Worm (Caenorhabditis elegans) whole organism, L4 larva: ENCODE results near the gene gcy-18.
A peak's percentile ranks its signal among the peaks of the same experiment; 100 is the strongest.

Experiments used
- T20F7.1 ChIP-seq: fragments of 200-800 bp; sonication (Bioruptor generic); optimal IDR thresholded peaks from 2 replicates; lab custom pipeline; 2018; ENCODE audit warnings: mild to moderate bottlenecking, missing genetic modification characterization, missing compliant biosample characterization
- Y105C5A.15 ChIP-seq: fragments of 200-800 bp; sonication (Bioruptor generic); IDR thresholded peaks from 2 replicates; pipeline ENCODE4 v1.3.6; 2022; ENCODE audit warnings: missing genetic modification characterization, missing compliant biosample characterization
- ZK337.2 ChIP-seq: fragments of 200-800 bp; sonication (Bioruptor generic); IDR thresholded peaks from 2 replicates; pipeline ENCODE4 v1.3.6; 2022; ENCODE audit warnings: missing genetic modification reagents, missing genetic modification characterization, missing compliant biosample characterization
- aha-1 ChIP-seq: fragments of 150-350 bp; peaks from one replicate; lab custom pipeline; 2014; ENCODE audit warnings: missing biosample characterization, missing genetic modification characterization
- aly-2 ChIP-seq: sonication (generic microtip); optimal IDR thresholded peaks from 2 replicates; lab custom pipeline; 2018; ENCODE audit warnings: missing biosample characterization, missing genetic modification characterization
- ama-1 ChIP-seq: fragments of 150-350 bp; optimal IDR thresholded peaks from 2 replicates; lab custom pipeline; 2014; ENCODE audit warnings: inconsistent platforms, mixed read lengths
- ceh-28 ChIP-seq: fragments of 150-350 bp; optimal IDR thresholded peaks from 2 replicates; lab custom pipeline; 2014; ENCODE audit warnings: missing biosample characterization, missing genetic modification reagents, missing genetic modification characterization
- ceh-44 ChIP-seq: fragments of 200-800 bp; sonication (Bioruptor generic); IDR thresholded peaks from 2 replicates; pipeline ENCODE4 v1.3.6; 2022; ENCODE audit warnings: missing genetic modification reagents, missing genetic modification characterization, missing compliant biosample characterization
- ceh-82 ChIP-seq: sonication (generic microtip); optimal IDR thresholded peaks from 2 replicates; lab custom pipeline; 2017; ENCODE audit warnings: missing biosample characterization, missing genetic modification characterization
- dmd-6 ChIP-seq: fragments of 200-800 bp; sonication (Bioruptor generic); IDR thresholded peaks from 2 replicates; pipeline ENCODE4 v1.3.6; 2022; ENCODE audit warnings: missing genetic modification reagents, missing genetic modification characterization, missing compliant biosample characterization
- dmd-9 ChIP-seq: fragments of 200-800 bp; sonication (Bioruptor generic); IDR thresholded peaks from 2 replicates; pipeline ENCODE4 v1.3.6; 2022; ENCODE audit warnings: missing genetic modification reagents, missing genetic modification characterization, missing compliant biosample characterization
- dpl-1 ChIP-seq: fragments of 150-350 bp; optimal IDR thresholded peaks from 2 replicates; lab custom pipeline; 2014; ENCODE audit warnings: missing biosample characterization, missing genetic modification reagents, missing genetic modification characterization
- dve-1 ChIP-seq: sonication (generic microtip); optimal IDR thresholded peaks from 2 replicates; lab custom pipeline; 2017; ENCODE audit warnings: antibody characterized with exemption, mild to moderate bottlenecking, missing genetic modification characterization, missing compliant biosample characterization; ENCODE audit not compliant: insufficient read depth
- egl-27 ChIP-seq: sonication (generic microtip); optimal IDR thresholded peaks from 3 replicates; lab custom pipeline; 2017; ENCODE audit warnings: missing biosample characterization, missing genetic modification reagents, missing genetic modification characterization
- egl-43 ChIP-seq: fragments of 200-800 bp; sonication (Bioruptor generic); IDR thresholded peaks from 2 replicates; pipeline ENCODE4 v1.3.6; 2022; ENCODE audit warnings: missing genetic modification reagents, missing genetic modification characterization, missing compliant biosample characterization
- hlh-11 ChIP-seq: fragments of 200-800 bp; sonication (Bioruptor generic); optimal IDR thresholded peaks from 2 replicates; lab custom pipeline; 2018; ENCODE audit warnings: mild to moderate bottlenecking, missing genetic modification characterization, missing compliant biosample characterization
- hlh-30 ChIP-seq: sonication (generic microtip); optimal IDR thresholded peaks from 2 replicates; lab custom pipeline; 2017; ENCODE audit warnings: antibody characterized with exemption, mild to moderate bottlenecking, missing genetic modification characterization, missing compliant biosample characterization; ENCODE audit not compliant: insufficient read depth
- lim-7 ChIP-seq: fragments of 200-800 bp; sonication (Bioruptor generic); IDR thresholded peaks from 2 replicates; pipeline ENCODE4 v1.3.6; 2022; ENCODE audit warnings: missing genetic modification characterization, missing compliant biosample characterization
- lin-15B ChIP-seq: fragments of 150-350 bp; sonication (generic microtip); optimal IDR thresholded peaks from 3 replicates; lab custom pipeline; 2014; ENCODE audit warnings: missing biosample characterization, missing genetic modification characterization
- lin-38 ChIP-seq: fragments of 200-800 bp; sonication (Bioruptor generic); IDR thresholded peaks from 2 replicates; pipeline ENCODE4 v1.3.6; 2022; ENCODE audit warnings: missing genetic modification reagents, missing genetic modification characterization, missing compliant biosample characterization
- madf-5 ChIP-seq, 2 experiments: fragments of 200-800 bp; sonication (Bioruptor generic); IDR thresholded peaks; 2 replicates each; pipeline ENCODE4 v1.3.6; 2022; ENCODE audit warnings: missing compliant biosample characterization in 2 of 2, missing genetic modification characterization in 2 of 2
- madf-9 ChIP-seq: fragments of 200-800 bp; sonication (Bioruptor generic); conservative IDR thresholded peaks from 2 replicates; pipeline ENCODE4 v1.3.6; 2022; ENCODE audit warnings: missing genetic modification reagents, missing genetic modification characterization, missing compliant biosample characterization
- mdt-29 ChIP-seq: fragments of 200-800 bp; sonication (Bioruptor generic); IDR thresholded peaks from 2 replicates; pipeline ENCODE4 v1.3.6; 2022; ENCODE audit warnings: missing genetic modification reagents, missing genetic modification characterization, missing compliant biosample characterization
- mes-2 ChIP-seq: sonication (generic microtip); optimal IDR thresholded peaks from 2 replicates; lab custom pipeline; 2016; ENCODE audit warnings: missing genotype, mild to moderate bottlenecking, missing genetic modification characterization, missing compliant biosample characterization; ENCODE audit not compliant: poor library complexity, severe bottlenecking
- nhr-28 ChIP-seq: fragments of 150-350 bp; optimal IDR thresholded peaks from 2 replicates; lab custom pipeline; 2014; ENCODE audit warnings: missing biosample characterization, missing genetic modification characterization
- nhr-41 ChIP-seq: fragments of 200-800 bp; sonication (Bioruptor generic); IDR thresholded peaks from 2 replicates; pipeline ENCODE4 v1.3.6; 2022; ENCODE audit warnings: missing genetic modification reagents, missing genetic modification characterization, missing compliant biosample characterization
- nhr-48 ChIP-seq: sonication (generic microtip); optimal IDR thresholded peaks from 2 replicates; lab custom pipeline; 2016; ENCODE audit warnings: mild to moderate bottlenecking, missing genetic modification characterization, missing compliant biosample characterization
- nhr-6 ChIP-seq: fragments of 150-350 bp; optimal IDR thresholded peaks from 2 replicates; lab custom pipeline; 2014; ENCODE audit warnings: missing biosample characterization, missing genetic modification characterization
- nhr-77 ChIP-seq: fragments of 150-350 bp; optimal IDR thresholded peaks from 2 replicates; lab custom pipeline; 2014; ENCODE audit warnings: missing biosample characterization, missing genetic modification characterization
- pha-4 ChIP-seq, 2 experiments: fragments of 150-350 bp in 1 of 2; fragments of 200-800 bp in 1 of 2; sonication (Bioruptor generic) in 1 of 2; IDR thresholded peaks in 1 of 2; optimal IDR thresholded peaks in 1 of 2; 2 replicates each; pipeline versions ENCODE4 v1.3.6 to Lab custom; 2014 to 2022; ENCODE audit warnings: missing genetic modification characterization in 2 of 2, missing genetic modification reagents in 2 of 2, missing biosample characterization in 1 of 2, missing compliant biosample characterization in 1 of 2
- php-3 ChIP-seq: fragments of 200-800 bp; sonication (Bioruptor generic); IDR thresholded peaks from 2 replicates; pipeline ENCODE4 v1.3.6; 2022; ENCODE audit warnings: missing genetic modification reagents, missing genetic modification characterization, missing compliant biosample characterization
- pqm-1 ChIP-seq: sonication (generic microtip); optimal IDR thresholded peaks from 2 replicates; lab custom pipeline; 2017; ENCODE audit warnings: missing biosample characterization, missing genetic modification characterization
- set-16 ChIP-seq: fragments of 200-800 bp; sonication (Bioruptor generic); IDR thresholded peaks from 2 replicates; pipeline ENCODE4 v1.3.6; 2022; ENCODE audit warnings: missing genetic modification reagents, missing genetic modification characterization, missing compliant biosample characterization
- skn-1 ChIP-seq: fragments of 150-350 bp; optimal IDR thresholded peaks from 2 replicates; lab custom pipeline; 2014; ENCODE audit warnings: missing biosample characterization, missing genetic modification characterization
- tra-1 ChIP-seq: fragments of 200-800 bp; sonication (Bioruptor generic); IDR thresholded peaks from 2 replicates; pipeline ENCODE4 v1.3.6; 2022; ENCODE audit warnings: missing genetic modification reagents, missing genetic modification characterization, missing compliant biosample characterization
- unc-130 ChIP-seq: sonication (generic microtip); optimal IDR thresholded peaks from 2 replicates; lab custom pipeline; 2016; ENCODE audit warnings: missing genetic modification reagents, missing genetic modification characterization, missing compliant biosample characterization
- unc-62 ChIP-seq, 3 experiments: fragments of 150-350 bp in 1 of 3; sonication (generic microtip); optimal IDR thresholded peaks in 2 of 3; peaks in 1 of 3; 1 replicate in 1 of 3; 2 replicates in 2 of 3; lab custom pipeline; 2014 to 2017; ENCODE audit warnings: missing biosample characterization in 3 of 3, missing genetic modification characterization in 3 of 3, missing genetic modification reagents in 3 of 3, missing genotype in 1 of 3
- zfp-2 ChIP-seq: sonication (generic microtip); optimal IDR thresholded peaks from 2 replicates; lab custom pipeline; 2016; ENCODE audit warnings: mild to moderate bottlenecking, missing genetic modification characterization, missing compliant biosample characterization
- zfp-3 ChIP-seq: fragments of 200-800 bp; sonication (Bioruptor generic); conservative IDR thresholded peaks from 2 replicates; pipeline ENCODE4 v1.3.6; 2022; ENCODE audit warnings: missing genetic modification reagents, missing genetic modification characterization, missing compliant biosample characterization
- zip-2 ChIP-seq: fragments of 150-350 bp; optimal IDR thresholded peaks from 2 replicates; lab custom pipeline; 2014; ENCODE audit warnings: missing biosample characterization, missing genetic modification characterization

The gcy-18 gene

ce11 chrIV:12854372-12855114 is 5.4 kb upstream of the gcy-18 start:
- TF ChIP-seq dmd-6 (GFP tag; lab: Robert Waterston, UW) (0 out of 2 replicates have a peak, but pooled peaks have one; percentile 19), hlh-11 (tag; lab: Kevin White, UChicago) (peak; percentile 25), nhr-28 (tag; lab: Kevin White, UChicago) (peak; percentile 3), pha-4 (GFP tag; IDR thresholded peaks at IDR 0.05; lab: Robert Waterston, UW) (peak; percentile 15; the same call in 1 of the 2 replicates), pha-4 (tag; optimal IDR thresholded peaks at IDR 0.05; lab: Kevin White, UChicago) (no peak), lin-38 (GFP tag; lab: Robert Waterston, UW) (peak; percentile 38; the same call in 1 of the 2 replicates), dpl-1 (peak; percentile 47), set-16 (GFP tag; lab: Robert Waterston, UW) (no peak), mes-2 (tag; lab: Kevin White, UChicago) (peak; percentile 19), zfp-3 (no peak)
- TF ChIP-seq, all 104 proteins: peak for 7

ce11 chrIV:12855248-12855647 is 4.6 kb upstream of the gcy-18 start, which contains the start of gene nstp-5:
Gene nstp-5, plus strand, starts transcription at chrIV:12855548.
- TF ChIP-seq ZK337.2 (no peak), aha-1 (tag; lab: Kevin White, UChicago) (peak; percentile 41)

ce11 chrIV:12865884-12866283 is 6.0 kb downstream of the gcy-18 start, which contains the start of gene clec-186:
Gene clec-186, plus strand, starts transcription at chrIV:12866109.
- TF ChIP-seq hlh-30 (tag; lab: Kevin White, UChicago) = peak; percentile 15
- no peak for TF ChIP-seq ceh-28 (tag; lab: Kevin White, UChicago)
- no peak for TF ChIP-seq zfp-2 (tag; lab: Kevin White, UChicago)
- no peak for TF ChIP-seq madf-5 (GFP tag; IDR thresholded peaks at IDR 0.05; lab: Robert Waterston, UW)
- TF ChIP-seq unc-130 (GFP tag; lab: Kevin White, UChicago) = no peak
- TF ChIP-seq Y105C5A.15 (GFP tag; lab: Robert Waterston, UW) = no peak
- TF ChIP-seq ceh-82 = no peak
- peak; percentile 49 for TF ChIP-seq nhr-48 (tag; lab: Kevin White, UChicago)
- peak; percentile 67; the same call in 1 of the 2 replicates for TF ChIP-seq php-3 (GFP tag; lab: Robert Waterston, UW)
- no peak for TF ChIP-seq zip-2 (tag; lab: Kevin White, UChicago)
- TF ChIP-seq ceh-44 (GFP tag; lab: Robert Waterston, UW) = no peak
- TF ChIP-seq nhr-6 (tag; lab: Kevin White, UChicago) = peak; percentile 29
- TF ChIP-seq aly-2 (tag; lab: Kevin White, UChicago) = no peak
- TF ChIP-seq egl-43 = no peak
- peak; percentile 60 for TF ChIP-seq dve-1 (tag; lab: Kevin White, UChicago)
- TF ChIP-seq dmd-9 (GFP tag; lab: Robert Waterston, UW) = no peak
- peak; percentile 77 for TF ChIP-seq nhr-28 (tag; lab: Kevin White, UChicago)
- peak; percentile 36; the same call in 1 of the 2 replicates for TF ChIP-seq tra-1
- TF ChIP-seq mdt-29 (GFP tag; lab: Robert Waterston, UW) = no peak
- no peak for TF ChIP-seq lim-7
- no peak for TF ChIP-seq egl-27 (tag; lab: Kevin White, UChicago)
- TF ChIP-seq ama-1 (lab: Kevin White, UChicago) = no peak
- TF ChIP-seq nhr-41 (GFP tag; lab: Robert Waterston, UW) = peak; percentile 80; the same call in 1 of the 2 replicates
- TF ChIP-seq T20F7.1 (GFP tag; lab: Kevin White, UChicago) = no peak
- TF ChIP-seq lin-15B (tag; lab: Kevin White, UChicago) = no peak
- no peak for TF ChIP-seq dpl-1
- TF ChIP-seq unc-62 (GFP tag; optimal IDR thresholded peaks at IDR 0.05 in 1 of 2; lab: Kevin White, UChicago) = peak in 1 of 2 experiments; percentile 85
- TF ChIP-seq unc-62 (tag; optimal IDR thresholded peaks at IDR 0.05; lab: Kevin White, UChicago) = no peak
- TF ChIP-seq pqm-1 = peak; percentile 84
- peak; percentile 38 for TF ChIP-seq nhr-77
- TF ChIP-seq dmd-6 (GFP tag; lab: Robert Waterston, UW) = peak; percentile 95
- no peak for TF ChIP-seq skn-1 (tag; lab: Kevin White, UChicago)
- peak; percentile 72 for TF ChIP-seq hlh-11 (tag; lab: Kevin White, UChicago)
- TF ChIP-seq madf-9 = no peak
